Fruit fly (Drosophila melanogaster): Measurements from ENCODE around the gene cry.

DNA sequence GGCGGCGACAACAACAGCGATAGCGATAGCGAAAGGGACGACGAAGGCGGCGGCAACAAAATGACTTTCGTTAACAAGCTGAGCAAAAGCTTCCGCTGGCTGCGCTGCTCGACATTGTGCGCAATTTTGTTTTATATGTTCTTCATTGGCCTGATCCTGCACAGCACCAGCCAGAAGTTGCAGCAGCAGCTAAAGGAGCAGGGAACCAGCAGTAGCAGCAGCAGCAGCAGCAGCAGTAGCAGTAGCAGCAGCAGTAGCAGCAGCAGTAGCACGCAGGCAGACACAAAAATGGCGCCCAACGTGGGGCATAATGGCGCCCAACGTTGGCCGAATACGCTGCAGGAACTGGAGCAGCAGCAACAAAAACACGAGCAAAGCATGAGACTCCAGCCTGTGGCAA is 21.9 kb upstream of the cry start:
- TF ChIP-seq CG7368 (GFP tag; optimal IDR thresholded peaks at IDR 0.05) (no peak), spab (GFP tag; optimal IDR thresholded peaks at IDR 0.05) (no peak), achi (GFP tag; optimal IDR thresholded peaks at IDR 0.05) (no peak), Eip78C (GFP tag) (no peak)

All from whole organism, prepupa.